Worm (Caenorhabditis elegans) whole organism, mixed stage, embryonic: ENCODE data around the gene pak-1.

Experiments used
- lin-13 ChIP-seq: fragments of 150-350 bp; optimal IDR thresholded peaks from 2 replicates; lab custom pipeline; 2014; ENCODE audit warnings: missing biosample characterization, missing genetic modification characterization
- ztf-11 ChIP-seq: fragments of 150-350 bp; optimal IDR thresholded peaks from 2 replicates; lab custom pipeline; 2014; ENCODE audit warnings: missing biosample characterization, missing genetic modification characterization

ce11 chrX:6050849-6051248 is 2.4 kb upstream of the pak-1 start:
- TF ChIP-seq lin-13 (tag; lab: Kevin White, UChicago) (no peak), ztf-11 (tag; lab: Kevin White, UChicago) (no peak)
